Fruit fly (Drosophila melanogaster) whole organism, wandering third instar larva: ENCODE results near the gene CG5835.

Experiments
- Abd-B ChIP-seq: fragments of >200 bp; optimal IDR thresholded peaks from 2 replicates; lab custom pipeline; 2017; ENCODE audit warnings: missing biosample characterization, missing genetic modification characterization
- CG32264 ChIP-seq: fragments of 200-800 bp; sonication (Bioruptor generic); optimal IDR thresholded peaks from 2 replicates; lab custom pipeline; 2016; ENCODE audit warnings: missing biosample characterization, missing genetic modification characterization
- CG9705 ChIP-seq: fragments of 200-800 bp; sonication (Bioruptor generic); optimal IDR thresholded peaks from 2 replicates; lab custom pipeline; 2018; ENCODE audit warnings: missing biosample characterization, mild to moderate bottlenecking, missing genetic modification characterization
- CrebA ChIP-seq: fragments of 200-800 bp; sonication (Bioruptor generic); optimal IDR thresholded peaks from 2 replicates; lab custom pipeline; 2016; ENCODE audit warnings: missing biosample characterization, mild to moderate bottlenecking, missing genetic modification characterization, borderline replicate concordance
- Dfd ChIP-seq: fragments of >200 bp; optimal IDR thresholded peaks from 2 replicates; lab custom pipeline; 2017; ENCODE audit warnings: missing biosample characterization, missing genetic modification characterization
- Dif ChIP-seq: fragments of 200-275, 200-300 bp; sonication (Bioruptor generic); optimal IDR thresholded peaks from 2 replicates; lab custom pipeline; 2018; ENCODE audit warnings: missing biosample characterization, missing genetic modification characterization; ENCODE audit not compliant: partially characterized antibody
- GATAd ChIP-seq: sonication (Bioruptor generic); optimal IDR thresholded peaks from 2 replicates; lab custom pipeline; 2016; ENCODE audit warnings: missing biosample characterization, missing genetic modification characterization
- HLH106 ChIP-seq: fragments of 200-800 bp; optimal IDR thresholded peaks from 3 replicates; lab custom pipeline; 2019; ENCODE audit warnings: missing biosample characterization, mild to moderate bottlenecking, missing genetic modification characterization, moderate library complexity
- Hnf4 ChIP-seq: fragments of 200-800 bp; sonication (Bioruptor generic); optimal IDR thresholded peaks from 2 replicates; lab custom pipeline; 2016; ENCODE audit warnings: missing biosample characterization, mild to moderate bottlenecking, missing genetic modification characterization
- Hr78 ChIP-seq: fragments of >200 bp; optimal IDR thresholded peaks from 2 replicates; lab custom pipeline; 2017; ENCODE audit warnings: missing biosample characterization, missing genetic modification characterization
- Hr83 ChIP-seq: fragments of 200-300 bp; sonication (Bioruptor generic); optimal IDR thresholded peaks from 2 replicates; lab custom pipeline; 2016; ENCODE audit warnings: missing biosample characterization, mild to moderate bottlenecking, missing genetic modification characterization, moderate library complexity; ENCODE audit not compliant: poor library complexity, severe bottlenecking
- Jra ChIP-seq: sonication (Bioruptor generic); optimal IDR thresholded peaks from 2 replicates; lab custom pipeline; 2016; ENCODE audit warnings: missing biosample characterization, missing genetic modification characterization
- Mio ChIP-seq: sonication (Bioruptor generic); optimal IDR thresholded peaks from 2 replicates; lab custom pipeline; 2016; ENCODE audit warnings: missing biosample characterization, missing genetic modification characterization
- Myc ChIP-seq: fragments of >200 bp; optimal IDR thresholded peaks from 2 replicates; lab custom pipeline; 2017
- N ChIP-seq: fragments of >200 bp; optimal IDR thresholded peaks from 2 replicates; lab custom pipeline; 2018; ENCODE audit warnings: missing biosample characterization, missing external identifiers, missing genetic modification characterization
- OdsH ChIP-seq: fragments of 200-800 bp; sonication (Bioruptor generic); optimal IDR thresholded peaks from 2 replicates; lab custom pipeline; 2016; ENCODE audit warnings: missing biosample characterization, mild to moderate bottlenecking, missing genetic modification characterization
- Rel ChIP-seq, 2 experiments: fragments of 200-800 bp; sonication (Bioruptor generic) in 1 of 2; optimal IDR thresholded peaks; 2 replicates in 1 of 2; 3 replicates in 1 of 2; lab custom pipeline; 2016 to 2019; ENCODE audit warnings: mild to moderate bottlenecking in 2 of 2, missing biosample characterization in 2 of 2, missing genetic modification characterization in 2 of 2, moderate library complexity in 1 of 2
- Sp1 ChIP-seq: fragments of 200-800 bp; sonication (Bioruptor generic); optimal IDR thresholded peaks from 3 replicates; lab custom pipeline; 2019; ENCODE audit warnings: missing biosample characterization, mild to moderate bottlenecking, missing genetic modification characterization, moderate library complexity
- Vsx2 ChIP-seq: fragments of 200-300, 225-300 bp; sonication (Bioruptor generic); optimal IDR thresholded peaks from 2 replicates; lab custom pipeline; 2018; ENCODE audit warnings: missing biosample characterization, missing genetic modification characterization; ENCODE audit not compliant: partially characterized antibody
- br ChIP-seq: fragments of 200-800 bp; sonication (Bioruptor generic); optimal IDR thresholded peaks from 2 replicates; lab custom pipeline; 2016; ENCODE audit warnings: missing biosample characterization, missing genetic modification characterization
- brk ChIP-seq: fragments of 200-800 bp; sonication (Bioruptor generic); optimal IDR thresholded peaks from 2 replicates; lab custom pipeline; 2016; ENCODE audit warnings: missing biosample characterization, mild to moderate bottlenecking, missing genetic modification characterization
- dl ChIP-seq, 2 experiments: fragments of 175-275, 200-275 bp in 1 of 2; fragments of 200-275 bp in 1 of 2; sonication (Bioruptor generic); optimal IDR thresholded peaks; lab custom pipeline; 2018; ENCODE audit warnings: mild to moderate bottlenecking in 2 of 2, missing biosample characterization in 2 of 2, missing genetic modification characterization in 2 of 2, moderate library complexity in 2 of 2; ENCODE audit not compliant: partially characterized antibody in 2 of 2, insufficient read depth in 1 of 2
- dmrt93B ChIP-seq: fragments of 200-800 bp; sonication (Bioruptor generic); optimal IDR thresholded peaks from 2 replicates; lab custom pipeline; 2018; ENCODE audit warnings: missing biosample characterization, mild to moderate bottlenecking, missing genetic modification characterization
- dsf ChIP-seq: sonication (Bioruptor generic); optimal IDR thresholded peaks from 2 replicates; lab custom pipeline; 2016; ENCODE audit warnings: missing biosample characterization, missing genetic modification characterization, borderline replicate concordance
- ey ChIP-seq: fragments of 200-800 bp; sonication (Bioruptor generic); optimal IDR thresholded peaks from 2 replicates; lab custom pipeline; 2016; ENCODE audit warnings: missing biosample characterization, missing genetic modification characterization
- foxo ChIP-seq, 2 experiments: fragments of 200-800 bp; sonication (Bioruptor generic); optimal IDR thresholded peaks; 2 replicates in 1 of 2; 3 replicates in 1 of 2; lab custom pipeline; 2016 to 2017; ENCODE audit warnings: missing biosample characterization in 2 of 2, missing genetic modification characterization in 2 of 2
- fru ChIP-seq: fragments of 200-800 bp; sonication (Bioruptor generic); optimal IDR thresholded peaks from 3 replicates; lab custom pipeline; 2016; ENCODE audit warnings: missing biosample characterization, mild to moderate bottlenecking, missing genetic modification characterization
- h ChIP-seq: fragments of 200-800 bp; sonication (Bioruptor generic); optimal IDR thresholded peaks from 3 replicates; lab custom pipeline; 2016; ENCODE audit warnings: missing biosample characterization, mild to moderate bottlenecking, missing genetic modification characterization
- jim ChIP-seq: fragments of 175-275, 200-325 bp; sonication (Bioruptor generic); optimal IDR thresholded peaks from 2 replicates; lab custom pipeline; 2016; ENCODE audit warnings: missing biosample characterization, mild to moderate bottlenecking, missing genetic modification characterization
- lola ChIP-seq: fragments of >200 bp; optimal IDR thresholded peaks from 2 replicates; lab custom pipeline; 2017; ENCODE audit warnings: missing biosample characterization, missing genetic modification characterization
- pan ChIP-seq: fragments of >200 bp; optimal IDR thresholded peaks from 2 replicates; lab custom pipeline; 2017
- psq ChIP-seq: fragments of 200-800 bp; sonication (Bioruptor generic); optimal IDR thresholded peaks from 3 replicates; lab custom pipeline; 2017; ENCODE audit warnings: missing biosample characterization, mild to moderate bottlenecking, missing genetic modification characterization, moderate library complexity
- rgr ChIP-seq: fragments of 200-800 bp; sonication (Bioruptor generic); optimal IDR thresholded peaks from 3 replicates; lab custom pipeline; 2016; ENCODE audit warnings: missing biosample characterization, mild to moderate bottlenecking, missing genetic modification characterization
- sage ChIP-seq: fragments of 200-800 bp; sonication (Bioruptor generic); optimal IDR thresholded peaks from 2 replicates; lab custom pipeline; 2016; ENCODE audit warnings: missing biosample characterization, mild to moderate bottlenecking, missing genetic modification characterization
- sv ChIP-seq: fragments of 200-800 bp; sonication (Bioruptor generic); optimal IDR thresholded peaks from 3 replicates; lab custom pipeline; 2016; ENCODE audit warnings: missing biosample characterization, missing genetic modification characterization
- tai ChIP-seq: sonication (Bioruptor generic); optimal IDR thresholded peaks from 2 replicates; lab custom pipeline; 2016; ENCODE audit warnings: missing biosample characterization, missing genetic modification characterization
- usp ChIP-seq: fragments of >200 bp; optimal IDR thresholded peaks from 2 replicates; lab custom pipeline; 2017; ENCODE audit warnings: missing biosample characterization, missing genetic modification characterization
- woc ChIP-seq: sonication (Bioruptor generic); optimal IDR thresholded peaks from 2 replicates; lab custom pipeline; 2016; ENCODE audit warnings: missing biosample characterization, mild to moderate bottlenecking, missing genetic modification characterization

Gene CG5835

dm6 chr3R:19176700-19177099 is 23.2 kb upstream of the CG5835 start, which contains the start of gene CG14282:
Gene CG14282 (plus strand): TSS chr3R:19177000.
- TF ChIP-seq Vsx2 (GFP tag; lab: Kevin White, UChicago) (no peak), rgr (GFP tag; lab: Kevin White, UChicago) (no peak), Mio (no peak), GATAd (GFP tag; lab: Kevin White, UChicago) (no peak), Rel (GFP tag; optimal IDR thresholded peaks at IDR 0.05; lab: Kevin White, UChicago) (no peak), Rel (tag; optimal IDR thresholded peaks at IDR 0.05; lab: Kevin White, UChicago) (no peak), Myc (no peak), Dif (GFP tag; lab: Kevin White, UChicago) (no peak)

DNA sequence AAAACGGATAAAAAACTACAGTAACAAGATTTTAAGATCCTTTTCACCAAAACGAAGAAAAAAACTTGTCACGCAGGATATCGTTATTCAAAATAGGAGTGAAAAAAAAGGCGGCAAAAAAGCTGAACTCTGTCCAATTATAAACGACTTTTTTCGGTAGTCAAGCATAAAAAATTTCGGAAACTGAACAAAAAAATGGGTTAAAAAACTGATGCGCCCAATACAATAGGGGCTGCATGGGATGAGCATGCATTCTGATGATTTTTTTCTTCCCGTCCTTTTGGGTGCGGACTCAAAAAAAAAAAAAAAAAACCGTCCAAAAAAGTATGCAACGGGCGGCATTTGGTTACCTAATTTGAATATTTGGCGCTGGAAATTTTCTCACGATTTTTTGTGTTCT is 21.0 kb upstream of the CG5835 start:
- TF ChIP-seq rgr (GFP tag; lab: Kevin White, UChicago) (no peak), GATAd (GFP tag; lab: Kevin White, UChicago) (no peak), Sp1 (GFP tag; lab: Kevin White, UChicago) (no peak), Vsx2 (GFP tag; lab: Kevin White, UChicago) (no peak), woc (GFP tag; lab: Kevin White, UChicago) (no peak), Dfd (no peak)

- TF ChIP-seq CrebA: no peak
- TF ChIP-seq GATAd (GFP tag; lab: Kevin White, UChicago): no peak
- no peak for TF ChIP-seq rgr (GFP tag; lab: Kevin White, UChicago)
- TF ChIP-seq N: no peak
- no peak for TF ChIP-seq dsf (GFP tag; lab: Kevin White, UChicago)
- no peak for TF ChIP-seq HLH106 (tag; lab: Kevin White, UChicago)
- no peak for TF ChIP-seq dl (GFP tag; optimal IDR thresholded peaks at IDR 0.05; lab: Kevin White, UChicago; ENCODE audit: insufficient read depth in 1 of 2, partially characterized antibody in 2 of 2)
- TF ChIP-seq usp (GFP tag; lab: Kevin White, UChicago): no peak
- no peak for TF ChIP-seq CG9705 (GFP tag; lab: Kevin White, UChicago)
- TF ChIP-seq psq: no peak
- TF ChIP-seq Hnf4 (GFP tag; lab: Kevin White, UChicago): no peak
- TF ChIP-seq tai: no peak
- no peak for TF ChIP-seq CG32264 (GFP tag; lab: Kevin White, UChicago)
- TF ChIP-seq Mio: no peak
- TF ChIP-seq jim: no peak
- no peak for TF ChIP-seq Myc
These were observed 14.0 kb upstream of the CG5835 start for dm6 chr3R:19167521-19167920.

DNA sequence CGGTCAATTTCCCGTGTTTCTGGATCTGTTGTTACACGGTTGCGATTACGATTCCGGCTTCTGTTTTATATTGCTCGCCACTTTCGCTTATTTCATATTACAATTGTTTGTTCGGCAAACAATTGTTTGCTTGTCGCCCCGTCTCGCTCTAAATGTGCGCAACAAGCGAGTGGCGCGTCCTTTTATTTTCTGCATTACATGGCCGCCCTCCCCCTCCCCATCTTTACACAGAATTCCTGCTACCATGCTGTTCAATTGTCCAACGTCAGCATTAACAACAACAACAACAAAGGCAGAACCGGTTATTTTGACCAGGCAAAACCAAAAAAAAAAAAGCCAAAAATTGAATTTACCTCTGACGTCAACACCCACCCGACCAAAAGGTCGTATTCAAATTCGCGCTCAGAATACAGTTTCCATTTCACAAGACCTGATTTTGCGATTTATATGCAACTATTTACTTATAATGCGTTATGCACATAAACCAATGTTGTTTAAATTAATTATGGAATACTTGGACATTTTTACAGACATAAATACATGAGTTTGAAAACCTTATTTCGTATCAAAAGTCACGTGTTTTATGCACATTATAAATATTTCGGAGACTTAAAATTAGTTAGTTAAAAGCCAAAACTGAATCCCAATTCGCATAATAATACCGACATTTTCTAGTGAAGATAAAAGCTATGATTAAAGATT is 12.7 kb upstream of the CG5835 start:
- TF ChIP-seq N (no peak), HLH106 (tag; lab: Kevin White, UChicago) (peak; percentile 2), Dfd (no peak), dmrt93B (no peak), br (no peak), lola (GFP tag; lab: Kevin White, UChicago) (no peak), Sp1 (GFP tag; lab: Kevin White, UChicago) (peak; percentile 19), foxo (GFP tag; optimal IDR thresholded peaks at IDR 0.05; lab: Kevin White, UChicago) (no peak), psq (peak; percentile 65), brk (GFP tag; lab: Kevin White, UChicago) (peak; percentile 15), rgr (GFP tag; lab: Kevin White, UChicago) (no peak), sage (GFP tag; lab: Kevin White, UChicago) (no peak), tai (no peak), usp (GFP tag; lab: Kevin White, UChicago) (no peak), GATAd (GFP tag; lab: Kevin White, UChicago) (no peak), CrebA (no peak), Jra (GFP tag; lab: Kevin White, UChicago) (no peak), CG9705 (GFP tag; lab: Kevin White, UChicago) (no peak), h (GFP tag; lab: Kevin White, UChicago) (no peak), Abd-B (GFP tag; lab: Kevin White, UChicago) (no peak), ey (GFP tag; lab: Kevin White, UChicago) (peak; percentile 27), Dif (GFP tag; lab: Kevin White, UChicago) (no peak), Mio (no peak), woc (GFP tag; lab: Kevin White, UChicago) (peak; percentile 32), Hr83 (GFP tag; lab: Kevin White, UChicago) (no peak), jim (no peak), OdsH (GFP tag; lab: Kevin White, UChicago) (no peak), Hnf4 (GFP tag; lab: Kevin White, UChicago) (no peak), fru (peak; percentile 47), CG32264 (GFP tag; lab: Kevin White, UChicago) (no peak), Vsx2 (GFP tag; lab: Kevin White, UChicago) (no peak), Rel (GFP tag; optimal IDR thresholded peaks at IDR 0.05; lab: Kevin White, UChicago) (no peak), Rel (tag; optimal IDR thresholded peaks at IDR 0.05; lab: Kevin White, UChicago) (peak; percentile 17), dsf (GFP tag; lab: Kevin White, UChicago) (no peak), sv (GFP tag; lab: Kevin White, UChicago) (no peak), dl (GFP tag; optimal IDR thresholded peaks at IDR 0.05; lab: Kevin White, UChicago; ENCODE audit: insufficient read depth in 1 of 2, partially characterized antibody in 2 of 2) (no peak), Myc (no peak), pan (lab: Kevin White, UChicago) (no peak), Hr78 (GFP tag; lab: Kevin White, UChicago) (no peak)
